Fruit fly (Drosophila melanogaster) whole organism, embryonic: ENCODE results near the gene CG44000.

ENCODE experiments used
- Bgb ChIP-seq: fragments of 200-800 bp; sonication (Bioruptor generic); IDR thresholded peaks from 2 replicates; pipeline ENCODE4 v1.3.6; 2022; ENCODE audit warnings: missing biosample characterization, missing genetic modification characterization; ENCODE audit not compliant: partially characterized antibody
- CG10147 ChIP-seq: fragments of 200-800 bp; sonication (Bioruptor generic); optimal IDR thresholded peaks from 2 replicates; lab custom pipeline; 2019; ENCODE audit warnings: missing biosample characterization, mild to moderate bottlenecking, missing genetic modification characterization, moderate library complexity
- CG11247 ChIP-seq: fragments of 200-800 bp; sonication (Bioruptor generic); IDR thresholded peaks from 2 replicates; pipeline ENCODE4 v1.3.6; 2022; ENCODE audit warnings: missing biosample characterization, missing genetic modification characterization
- CG12391 ChIP-seq: fragments of 200-800 bp; sonication (Bioruptor generic); optimal IDR thresholded peaks from 3 replicates; lab custom pipeline; 2018; ENCODE audit warnings: missing biosample characterization, mild to moderate bottlenecking, missing genetic modification characterization, moderate library complexity
- CG15601 ChIP-seq: fragments of 200-800 bp; sonication (Bioruptor generic); optimal IDR thresholded peaks from 3 replicates; lab custom pipeline; 2019; ENCODE audit warnings: missing biosample characterization, mild to moderate bottlenecking, missing genetic modification characterization, moderate library complexity
- CG1647 ChIP-seq: fragments of 200-800 bp; sonication (Bioruptor generic); optimal IDR thresholded peaks from 3 replicates; lab custom pipeline; 2016; ENCODE audit warnings: missing biosample characterization, missing genetic modification characterization
- CG17385 ChIP-seq: fragments of 200-800 bp; sonication (Bioruptor generic); optimal IDR thresholded peaks from 3 replicates; lab custom pipeline; 2018; ENCODE audit warnings: missing biosample characterization, mild to moderate bottlenecking, missing genetic modification characterization
- CG18599 ChIP-seq: fragments of 200-800 bp; sonication (Bioruptor generic); optimal IDR thresholded peaks from 3 replicates; lab custom pipeline; 2017; ENCODE audit warnings: missing biosample characterization, missing genetic modification characterization, mild to moderate bottlenecking, moderate library complexity, missing genetic modification reagents
- CG2202 ChIP-seq: fragments of 200-800 bp; sonication (Bioruptor generic); optimal IDR thresholded peaks from 2 replicates; lab custom pipeline; 2018; ENCODE audit warnings: missing biosample characterization, mild to moderate bottlenecking, missing genetic modification characterization
- CG30431 ChIP-seq: fragments of 200-800 bp; sonication (Bioruptor generic); optimal IDR thresholded peaks from 2 replicates; lab custom pipeline; 2017; ENCODE audit warnings: missing biosample characterization, missing genetic modification characterization
- CG31441 ChIP-seq: fragments of 200-800 bp; sonication (Bioruptor generic); IDR thresholded peaks from 2 replicates; pipeline ENCODE4 v1.3.6; 2022; ENCODE audit warnings: missing biosample characterization, missing genetic modification characterization
- CG3407 ChIP-seq: fragments of 200-800 bp; sonication (Bioruptor generic); optimal IDR thresholded peaks from 2 replicates; lab custom pipeline; 2018; ENCODE audit warnings: missing biosample characterization, mild to moderate bottlenecking, missing genetic modification characterization
- CG6689 ChIP-seq: fragments of 200-800 bp; sonication (Bioruptor generic); IDR thresholded peaks from 2 replicates; pipeline ENCODE4 v1.3.6; 2022; ENCODE audit warnings: missing biosample characterization, missing genetic modification characterization
- CG6791 ChIP-seq: fragments of 200-800 bp; sonication (Bioruptor generic); IDR thresholded peaks from 3 replicates; pipeline ENCODE4 v1.3.6; 2022; ENCODE audit warnings: missing biosample characterization, missing genetic modification characterization; ENCODE audit not compliant: partially characterized antibody
- CHES-1-like ChIP-seq: fragments of 200-800 bp; sonication (Bioruptor generic); optimal IDR thresholded peaks from 2 replicates; lab custom pipeline; 2016; ENCODE audit warnings: missing biosample characterization, missing genetic modification characterization
- Dll ChIP-seq: fragments of 200-800 bp; sonication (Bioruptor generic); IDR thresholded peaks from 4 replicates; pipeline ENCODE4 v1.3.6; 2022; ENCODE audit warnings: missing biosample characterization, missing genetic modification characterization; ENCODE audit not compliant: partially characterized antibody
- Dp ChIP-seq: fragments of 200-800 bp; sonication (Bioruptor generic); optimal IDR thresholded peaks from 2 replicates; lab custom pipeline; 2018; ENCODE audit warnings: missing biosample characterization, mild to moderate bottlenecking, missing genetic modification characterization, moderate library complexity
- Elba2 ChIP-seq: fragments of 200-800 bp; sonication (Bioruptor generic); optimal IDR thresholded peaks from 3 replicates; lab custom pipeline; 2016; ENCODE audit warnings: missing biosample characterization, missing genetic modification characterization
- HLH54F ChIP-seq: fragments of 200-800 bp; sonication (Bioruptor generic); optimal IDR thresholded peaks from 3 replicates; lab custom pipeline; 2016; ENCODE audit warnings: missing biosample characterization, missing genetic modification characterization
- Hmr ChIP-seq: fragments of 200-800 bp; sonication (Bioruptor generic); optimal IDR thresholded peaks from 3 replicates; lab custom pipeline; 2017; ENCODE audit warnings: mild to moderate bottlenecking, missing biosample characterization, missing genetic modification reagents, missing genetic modification characterization
- Hr39 ChIP-seq: fragments of >200 bp; optimal IDR thresholded peaks from 2 replicates; lab custom pipeline; 2017
- Hr51 ChIP-seq, 2 experiments: fragments of 200-800 bp; sonication (Bioruptor generic); optimal IDR thresholded peaks; 2 replicates in 1 of 2; 3 replicates in 1 of 2; lab custom pipeline; 2016 to 2018; ENCODE audit warnings: missing biosample characterization in 2 of 2, missing genetic modification characterization in 2 of 2, mild to moderate bottlenecking in 1 of 2, moderate library complexity in 1 of 2
- MESR4 ChIP-seq: fragments of 200-800 bp; sonication (Bioruptor generic); optimal IDR thresholded peaks from 2 replicates; lab custom pipeline; 2018; ENCODE audit warnings: missing biosample characterization, mild to moderate bottlenecking, missing genetic modification characterization, moderate library complexity
- Scr ChIP-seq: fragments of 200-800 bp; sonication (Bioruptor generic); IDR thresholded peaks from 2 replicates; pipeline ENCODE4 v1.3.6; 2022; ENCODE audit warnings: missing biosample characterization, missing genetic modification characterization; ENCODE audit not compliant: partially characterized antibody
- Taf1 ChIP-seq: fragments of 200-800 bp; sonication (Bioruptor generic); IDR thresholded peaks from 2 replicates; pipeline ENCODE4 v1.3.6; 2022; ENCODE audit warnings: missing biosample characterization, missing genetic modification characterization
- Trl ChIP-seq, 3 experiments: fragments of >200 bp in 2 of 3; fragments of 200-800 bp in 1 of 3; sonication (Bioruptor generic) in 1 of 3; optimal IDR thresholded peaks; 2 replicates in 1 of 3; 3 replicates in 2 of 3; lab custom pipeline; 2016 to 2017; ENCODE audit warnings: missing biosample characterization in 1 of 3, missing genetic modification characterization in 1 of 3
- bowl ChIP-seq: fragments of 200-800 bp; sonication (Bioruptor generic); IDR thresholded peaks from 2 replicates; pipeline ENCODE4 v1.3.6; 2022; ENCODE audit warnings: missing biosample characterization, missing genetic modification characterization
- btn ChIP-seq: fragments of 200-800 bp; sonication (Bioruptor generic); optimal IDR thresholded peaks from 2 replicates; lab custom pipeline; 2016; ENCODE audit warnings: missing biosample characterization, missing genetic modification characterization
- crp ChIP-seq, 2 experiments: fragments of 200-800 bp; sonication (Bioruptor generic); optimal IDR thresholded peaks; 2 replicates in 1 of 2; 3 replicates in 1 of 2; lab custom pipeline; 2017; ENCODE audit warnings: missing biosample characterization in 2 of 2, missing genetic modification characterization in 2 of 2, mild to moderate bottlenecking in 1 of 2, moderate library complexity in 1 of 2
- fru ChIP-seq: fragments of >200 bp; optimal IDR thresholded peaks from 2 replicates; lab custom pipeline; 2017
- fu2 ChIP-seq: fragments of 200-800 bp; sonication (Bioruptor generic); optimal IDR thresholded peaks from 2 replicates; lab custom pipeline; 2016; ENCODE audit warnings: missing biosample characterization, missing genetic modification characterization
- gce ChIP-seq: fragments of 200-800 bp; sonication (Bioruptor generic); IDR thresholded peaks from 3 replicates; pipeline ENCODE4 v1.3.6; 2022; ENCODE audit warnings: missing biosample characterization, missing genetic modification characterization
- gcm2 ChIP-seq: fragments of 200-800 bp; sonication (Bioruptor generic); optimal IDR thresholded peaks from 2 replicates; lab custom pipeline; 2016; ENCODE audit warnings: missing biosample characterization, missing genetic modification characterization
- hkb ChIP-seq, 2 experiments: fragments of 200-800 bp in 1 of 2; fragments of >200 bp in 1 of 2; sonication (Bioruptor generic) in 1 of 2; IDR thresholded peaks in 1 of 2; optimal IDR thresholded peaks in 1 of 2; 2 replicates each; pipeline versions ENCODE4 v1.3.6 to Lab custom; 2017 to 2022; ENCODE audit warnings: missing biosample characterization in 1 of 2, missing genetic modification characterization in 1 of 2
- insv ChIP-seq, 2 experiments: fragments of 200-800 bp; sonication (Bioruptor generic); optimal IDR thresholded peaks; 3 replicates each; lab custom pipeline; 2016 to 2018; ENCODE audit warnings: missing biosample characterization in 2 of 2, missing genetic modification characterization in 2 of 2
- nerfin-1 ChIP-seq: fragments of 200-800 bp; sonication (Bioruptor generic); optimal IDR thresholded peaks from 3 replicates; lab custom pipeline; 2019; ENCODE audit warnings: missing biosample characterization, mild to moderate bottlenecking, missing genetic modification characterization, moderate library complexity
- pb ChIP-seq: fragments of 200-800 bp; sonication (Bioruptor generic); optimal IDR thresholded peaks from 3 replicates; lab custom pipeline; 2016; ENCODE audit warnings: missing biosample characterization, missing genetic modification characterization
- prd ChIP-seq, 3 experiments: fragments of >200 bp in 2 of 3; fragments of 200-800 bp in 1 of 3; sonication (Bioruptor generic) in 1 of 3; optimal IDR thresholded peaks in 2 of 3; IDR thresholded peaks in 1 of 3; 2 replicates in 2 of 3; 3 replicates in 1 of 3; pipeline versions ENCODE4 v1.3.6 to Lab custom; 2017 to 2022; ENCODE audit warnings: missing biosample characterization in 1 of 3, missing genetic modification characterization in 1 of 3
- pzg ChIP-seq: fragments of 200-800 bp; sonication (Bioruptor generic); optimal IDR thresholded peaks from 3 replicates; lab custom pipeline; 2018; ENCODE audit warnings: missing biosample characterization, mild to moderate bottlenecking, missing genetic modification characterization, moderate library complexity
- sc ChIP-seq, 3 experiments: fragments of >200 bp in 2 of 3; fragments of 200-800 bp in 1 of 3; sonication (Bioruptor generic) in 1 of 3; optimal IDR thresholded peaks; 2 replicates in 2 of 3; 3 replicates in 1 of 3; lab custom pipeline; 2017; ENCODE audit warnings: mild to moderate bottlenecking in 1 of 3, missing biosample characterization in 1 of 3, missing genetic modification characterization in 1 of 3, missing genetic modification reagents in 1 of 3
- sens-2 ChIP-seq: fragments of 200-800 bp; sonication (Bioruptor generic); IDR thresholded peaks from 2 replicates; pipeline ENCODE4 v1.3.6; 2022; ENCODE audit warnings: missing biosample characterization, missing genetic modification characterization
- sna ChIP-seq: fragments of 200-800 bp; sonication (Bioruptor generic); IDR thresholded peaks from 2 replicates; pipeline ENCODE4 v1.3.6; 2022; ENCODE audit warnings: missing biosample characterization, missing genetic modification characterization; ENCODE audit not compliant: partially characterized antibody
- unc-4 ChIP-seq: fragments of 200-800 bp; sonication (Bioruptor generic); IDR thresholded peaks from 2 replicates; pipeline ENCODE4 v1.3.6; 2022; ENCODE audit warnings: missing biosample characterization, missing genetic modification characterization; ENCODE audit not compliant: partially characterized antibody
- vnd ChIP-seq: fragments of 200-800 bp; sonication (Bioruptor generic); IDR thresholded peaks from 3 replicates; pipeline ENCODE4 v1.3.6; 2022; ENCODE audit warnings: missing biosample characterization, missing genetic modification characterization; ENCODE audit not compliant: partially characterized antibody
- wdn ChIP-seq: fragments of 200-800 bp; sonication (Bioruptor generic); IDR thresholded peaks from 2 replicates; pipeline ENCODE4 v1.3.6; 2022; ENCODE audit warnings: missing biosample characterization, missing genetic modification characterization
- zen2 ChIP-seq: fragments of 200-800 bp; sonication (Bioruptor generic); IDR thresholded peaks from 3 replicates; pipeline ENCODE4 v1.3.6; 2022; ENCODE audit warnings: missing biosample characterization, missing genetic modification characterization; ENCODE audit not compliant: partially characterized antibody
- zf30C ChIP-seq: fragments of 200-800 bp; sonication (Bioruptor generic); optimal IDR thresholded peaks from 3 replicates; lab custom pipeline; 2018; ENCODE audit warnings: missing biosample characterization, mild to moderate bottlenecking, missing genetic modification characterization

CG44000 gene

dm6 chr2L:5093772-5094350, 50.8 kb downstream of the CG44000 start, which contains the start of gene CG5828:
Gene CG5828 (plus strand): TSS chr2L:5093976.
- no peak for TF ChIP-seq CG11247 (GFP tag; lab: Robert Waterston, UW)
- no peak for TF ChIP-seq pb (GFP tag; lab: Kevin White, UChicago)
- TF ChIP-seq vnd: peak; percentile 62; the same call in 1 of the 3 replicates
- TF ChIP-seq MESR4: peak; percentile 79
- TF ChIP-seq bowl (GFP tag; lab: Robert Waterston, UW): no peak
- TF ChIP-seq btn (GFP tag; lab: Kevin White, UChicago): no peak
- peak; percentile 44; the same call in 1 of the 3 replicates for TF ChIP-seq zen2 (GFP tag; lab: Robert Waterston, UW)
- peak; percentile 74; the same call in 3 of the 4 replicates for TF ChIP-seq Dll
- no peak for TF ChIP-seq fru (lab: Kevin White, UChicago)
- TF ChIP-seq CG15601: no peak
- TF ChIP-seq nerfin-1 (tag; lab: Kevin White, UChicago): no peak
- no peak for TF ChIP-seq prd (optimal IDR thresholded peaks at IDR 0.05; lab: Kevin White, UChicago)
- TF ChIP-seq prd (GFP tag; IDR thresholded peaks at IDR 0.05; lab: Robert Waterston, UW): no peak
- TF ChIP-seq Bgb (GFP tag; lab: Robert Waterston, UW): peak; percentile 64
- TF ChIP-seq CG10147: no peak
- TF ChIP-seq Hr51 (GFP tag; optimal IDR thresholded peaks at IDR 0.05; lab: Kevin White, UChicago): no peak
- no peak for TF ChIP-seq HLH54F (GFP tag; lab: Kevin White, UChicago)
- no peak for TF ChIP-seq CG6689 (GFP tag; lab: Robert Waterston, UW)
- TF ChIP-seq CG3407 (GFP tag; lab: Kevin White, UChicago): no peak
- TF ChIP-seq Hmr: no peak
- peak; percentile 15; the same call in 1 of the 2 replicates for TF ChIP-seq CG31441 (GFP tag; lab: Robert Waterston, UW)
- TF ChIP-seq crp (GFP tag; optimal IDR thresholded peaks at IDR 0.05; lab: Kevin White, UChicago): no peak
- TF ChIP-seq hkb (optimal IDR thresholded peaks at IDR 0.05; lab: Kevin White, UChicago): no peak
- no peak for TF ChIP-seq hkb (GFP tag; IDR thresholded peaks at IDR 0.05; lab: Robert Waterston, UW)
- no peak for TF ChIP-seq CG2202 (tag; lab: Kevin White, UChicago)
- no peak for TF ChIP-seq gcm2 (GFP tag; lab: Kevin White, UChicago)
- TF ChIP-seq sna (GFP tag; lab: Robert Waterston, UW): peak; percentile 55
- TF ChIP-seq CG30431 (GFP tag; lab: Kevin White, UChicago): no peak
- TF ChIP-seq sc (optimal IDR thresholded peaks at IDR 0.05; lab: Kevin White, UChicago): no peak
- TF ChIP-seq sc (GFP tag; optimal IDR thresholded peaks at IDR 0.05; lab: Kevin White, UChicago): no peak
- no peak for TF ChIP-seq CG1647 (GFP tag; lab: Kevin White, UChicago)
- TF ChIP-seq fu2 (GFP tag; lab: Kevin White, UChicago): no peak
- no peak for TF ChIP-seq CG17385
- no peak for TF ChIP-seq Trl (optimal IDR thresholded peaks at IDR 0.05; lab: Kevin White, UChicago)
- no peak for TF ChIP-seq Trl (GFP tag; optimal IDR thresholded peaks at IDR 0.05; lab: Kevin White, UChicago)
- TF ChIP-seq Elba2: peak; percentile 54
- TF ChIP-seq unc-4: peak; percentile 70; the same call in 1 of the 2 replicates
- TF ChIP-seq zf30C (GFP tag; lab: Kevin White, UChicago): no peak
- no peak for TF ChIP-seq gce (GFP tag; lab: Robert Waterston, UW)
- TF ChIP-seq Taf1 (GFP tag; lab: Robert Waterston, UW): no peak
- TF ChIP-seq CHES-1-like (GFP tag; lab: Kevin White, UChicago): no peak
- no peak for TF ChIP-seq Hr39 (lab: Kevin White, UChicago)
- peak; percentile 45 for TF ChIP-seq pzg (GFP tag; lab: Kevin White, UChicago)
- TF ChIP-seq CG6791: peak; percentile 73
- no peak for TF ChIP-seq sens-2 (GFP tag; lab: Robert Waterston, UW)
- TF ChIP-seq Scr: peak; percentile 79
- no peak for TF ChIP-seq insv (GFP tag; optimal IDR thresholded peaks at IDR 0.05; lab: Kevin White, UChicago)
- TF ChIP-seq CG12391 (tag; lab: Kevin White, UChicago): peak; percentile 27
- TF ChIP-seq CG18599 (GFP tag; lab: Kevin White, UChicago): no peak
- TF ChIP-seq wdn (GFP tag; lab: Robert Waterston, UW): no peak
- TF ChIP-seq Dp (GFP tag; lab: Kevin White, UChicago): peak; percentile 52
